Comparison of ENCODE assay signal across 5 worm cellular contexts in the genomic region with DNA sequence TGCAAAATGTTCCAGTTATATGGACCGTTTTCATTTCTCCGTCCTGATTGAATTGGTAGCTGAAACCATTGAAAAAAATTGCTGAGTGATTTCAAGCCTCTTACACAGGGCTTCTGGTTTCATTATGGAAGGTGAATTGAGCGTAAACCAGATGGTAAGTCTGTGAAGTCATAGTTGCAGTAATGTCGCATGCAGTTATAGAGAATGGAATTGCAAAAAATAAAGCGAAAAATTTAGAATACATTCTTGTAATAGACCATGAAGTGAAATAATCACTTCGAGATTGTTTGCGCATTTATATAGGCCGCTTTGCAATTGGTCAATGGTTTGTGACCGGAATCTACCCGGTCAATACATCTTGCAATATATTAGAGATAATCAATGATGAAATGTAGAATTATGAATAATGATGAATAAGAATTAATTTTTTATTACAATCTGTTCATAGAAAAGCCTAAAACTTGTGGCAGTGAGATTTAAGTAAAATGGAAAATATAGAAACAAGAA.
TF ChIP-seq lines count a peak whose summit lies in the region.

Gene F11E6.4, minus strand, starts transcription at position 259 of the 507 bp plus-strand sequence.

TF ChIP-seq in whole organism, L1 larva, 84 proteins besides CTCF, POLR2A, EP300 and RAD21:
- TF ChIP-seq dsc-1 (tag; optimal IDR thresholded peaks at IDR 0.05; lab: Kevin White, UChicago): no peak
- no peak for TF ChIP-seq ama-1 (optimal IDR thresholded peaks at IDR 0.05; lab: Kevin White, UChicago)
- peak; percentile 62 for TF ChIP-seq nhr-85 (tag; lab: Kevin White, UChicago)
- TF ChIP-seq nhr-237 (tag; optimal IDR thresholded peaks at IDR 0.05; lab: Kevin White, UChicago): no peak
- no peak for TF ChIP-seq unc-98 (GFP tag; IDR thresholded peaks at IDR 0.05; lab: Robert Waterston, UW)
- no peak for TF ChIP-seq lsy-2 (tag; optimal IDR thresholded peaks at IDR 0.05; lab: Kevin White, UChicago)
- TF ChIP-seq hpl-2 (GFP tag; optimal IDR thresholded peaks at IDR 0.05; lab: Kevin White, UChicago): no peak
- TF ChIP-seq aly-2 (tag; optimal IDR thresholded peaks at IDR 0.05; lab: Kevin White, UChicago): peak; percentile 17
- TF ChIP-seq F16B12.6 (tag; optimal IDR thresholded peaks at IDR 0.05; lab: Kevin White, UChicago): no peak
- no peak for TF ChIP-seq sox-4 (tag; optimal IDR thresholded peaks at IDR 0.05; lab: Kevin White, UChicago)
- no peak for TF ChIP-seq nhr-77 (tag; optimal IDR thresholded peaks at IDR 0.05; lab: Kevin White, UChicago)
- TF ChIP-seq mdl-1 (tag; optimal IDR thresholded peaks at IDR 0.05; lab: Kevin White, UChicago): no peak

TF ChIP-seq in whole organism, L2 larva, 48 proteins besides CTCF, POLR2A, EP300 and RAD21:
- TF ChIP-seq aly-2 (tag; optimal IDR thresholded peaks at IDR 0.05; lab: Kevin White, UChicago) (no peak), ZK546.5 (tag; optimal IDR thresholded peaks at IDR 0.05; lab: Kevin White, UChicago) (no peak), lin-13 (GFP tag; optimal IDR thresholded peaks at IDR 0.05; lab: Kevin White, UChicago) (peak; percentile 28), sma-9 (GFP tag; optimal IDR thresholded peaks at IDR 0.05; lab: Kevin White, UChicago) (no peak), sma-9 (tag; optimal IDR thresholded peaks at IDR 0.05; lab: Kevin White, UChicago) (no peak), mdl-1 (tag; optimal IDR thresholded peaks at IDR 0.05; lab: Kevin White, UChicago) (no peak), ztf-4 (tag; optimal IDR thresholded peaks at IDR 0.05; lab: Kevin White, UChicago) (peak; percentile 35), nhr-12 (tag; optimal IDR thresholded peaks at IDR 0.05; lab: Kevin White, UChicago) (no peak), nhr-237 (tag; optimal IDR thresholded peaks at IDR 0.05; lab: Kevin White, UChicago) (no peak), nhr-25 (tag; optimal IDR thresholded peaks at IDR 0.05; lab: Kevin White, UChicago) (peak; percentile 73), mbf-1 (tag; optimal IDR thresholded peaks at IDR 0.05; lab: Kevin White, UChicago) (no peak), ama-1 (optimal IDR thresholded peaks at IDR 0.05; lab: Kevin White, UChicago) (peak; percentile 21), sem-4 (tag; optimal IDR thresholded peaks at IDR 0.05; lab: Kevin White, UChicago) (no peak), nhr-23 (tag; optimal IDR thresholded peaks at IDR 0.05; lab: Kevin White, UChicago) (no peak), nhr-77 (tag; optimal IDR thresholded peaks at IDR 0.05; lab: Kevin White, UChicago) (no peak)
TF ChIP-seq in whole organism, L2 larva: peak in this region for 4.

TF ChIP-seq in whole organism, L3 larva, 47 proteins besides CTCF, POLR2A, EP300 and RAD21:
- TF ChIP-seq nhr-76 (tag; optimal IDR thresholded peaks at IDR 0.05; lab: Kevin White, UChicago) (peak; percentile 2), eor-1 (tag; optimal IDR thresholded peaks at IDR 0.05; lab: Kevin White, UChicago) (no peak), lin-39 (tag; optimal IDR thresholded peaks at IDR 0.05; lab: Kevin White, UChicago) (no peak), nfya-1 (tag; optimal IDR thresholded peaks at IDR 0.05; lab: Kevin White, UChicago; ENCODE audit: insufficient read depth) (no peak), pha-4 (tag; optimal IDR thresholded peaks at IDR 0.05; lab: Kevin White, UChicago) (no peak), aly-2 (tag; optimal IDR thresholded peaks at IDR 0.05; lab: Kevin White, UChicago) (no peak), ceh-28 (tag; optimal IDR thresholded peaks at IDR 0.05; lab: Kevin White, UChicago) (peak; percentile 36), ama-1 (optimal IDR thresholded peaks at IDR 0.05; lab: Kevin White, UChicago) (peak; percentile 62), jun-1 (tag; optimal IDR thresholded peaks at IDR 0.05; lab: Kevin White, UChicago) (no peak), nhr-25 (tag; optimal IDR thresholded peaks at IDR 0.05; lab: Kevin White, UChicago) (peak; percentile 63), nhr-12 (tag; optimal IDR thresholded peaks at IDR 0.05; lab: Kevin White, UChicago) (no peak)

TF ChIP-seq in whole organism, L4 larva, 104 proteins besides CTCF, POLR2A, EP300 and RAD21:
- TF ChIP-seq gei-8 (GFP tag; optimal IDR thresholded peaks at IDR 0.05; lab: Kevin White, UChicago) (peak; percentile 27), zfp-3 (GFP tag; conservative IDR thresholded peaks at IDR 0.05; lab: Robert Waterston, UW) (peak; percentile 93), fkh-10 (GFP tag; optimal IDR thresholded peaks at IDR 0.05; lab: Kevin White, UChicago) (no peak), ama-1 (optimal IDR thresholded peaks at IDR 0.05; lab: Kevin White, UChicago) (peak; percentile 51), Y105C5A.15 (GFP tag; IDR thresholded peaks at IDR 0.05; lab: Robert Waterston, UW) (0 out of 2 replicates have a peak, but pooled peaks have one; percentile 52), lin-1 (GFP tag; IDR thresholded peaks at IDR 0.05; lab: Robert Waterston, UW) (no peak), ceh-28 (tag; optimal IDR thresholded peaks at IDR 0.05; lab: Kevin White, UChicago) (no peak), dve-1 (tag; optimal IDR thresholded peaks at IDR 0.05; lab: Kevin White, UChicago; ENCODE audit: insufficient read depth) (peak; percentile 32), unc-62 (GFP tag; optimal IDR thresholded peaks at IDR 0.05 in 1 of 2; lab: Kevin White, UChicago) (peak in 1 of 2 experiments; percentile 4), unc-62 (tag; optimal IDR thresholded peaks at IDR 0.05; lab: Kevin White, UChicago) (no peak), mep-1 (tag; optimal IDR thresholded peaks at IDR 0.05; lab: Kevin White, UChicago) (peak; percentile 57), duxl-1 (tag; optimal IDR thresholded peaks at IDR 0.05; lab: Kevin White, UChicago; ENCODE audit: poor library complexity) (no peak), daf-16 (GFP tag; optimal IDR thresholded peaks at IDR 0.05; lab: Kevin White, UChicago) (no peak), daf-16 (tag; optimal IDR thresholded peaks at IDR 0.05; lab: Kevin White, UChicago) (no peak), nhr-25 (tag; optimal IDR thresholded peaks at IDR 0.05; lab: Kevin White, UChicago; ENCODE audit: borderline replicate concordance, insufficient read depth) (peak; percentile 89), madf-9 (GFP tag; conservative IDR thresholded peaks at IDR 0.05; lab: Robert Waterston, UW) (peak; percentile 39), aha-1 (tag; lab: Kevin White, UChicago) (peak; percentile 67), lin-39 (tag; optimal IDR thresholded peaks at IDR 0.05; lab: Kevin White, UChicago) (no peak), madf-5 (GFP tag; IDR thresholded peaks at IDR 0.05; lab: Robert Waterston, UW) (no peak), lim-7 (GFP tag; IDR thresholded peaks at IDR 0.05; lab: Robert Waterston, UW) (no peak), lsy-2 (tag; optimal IDR thresholded peaks at IDR 0.05; lab: Kevin White, UChicago) (peak in 1 of 2 experiments; percentile 21), ceh-20 (GFP tag; IDR thresholded peaks at IDR 0.05; lab: Robert Waterston, UW) (no peak), tra-1 (GFP tag; IDR thresholded peaks at IDR 0.05; lab: Robert Waterston, UW) (peak; percentile 33; the same call in 1 of the 2 replicates), Y75B8A.6 (GFP tag; IDR thresholded peaks at IDR 0.05; lab: Robert Waterston, UW) (0 out of 2 replicates have a peak, but pooled peaks have one; percentile 29), T20F7.1 (GFP tag; optimal IDR thresholded peaks at IDR 0.05; lab: Kevin White, UChicago) (peak; percentile 43), dmd-8 (GFP tag; IDR thresholded peaks at IDR 0.05; lab: Robert Waterston, UW) (no peak)

TF ChIP-seq in whole organism, young adult, 124 proteins besides CTCF, POLR2A, EP300 and RAD21:
- TF ChIP-seq gei-17 (GFP tag; optimal IDR thresholded peaks at IDR 0.05; lab: Kevin White, UChicago) (peak; percentile 7), ama-1 (optimal IDR thresholded peaks at IDR 0.05; lab: Kevin White, UChicago) (peak; percentile 35), ama-1 (GFP tag; optimal IDR thresholded peaks at IDR 0.05; lab: Kevin White, UChicago) (no peak), nfyb-1 (GFP tag; IDR thresholded peaks at IDR 0.05; lab: Robert Waterston, UW) (peak; percentile 37; the same call in 1 of the 2 replicates), ZK185.1 (tag; optimal IDR thresholded peaks at IDR 0.05; lab: Kevin White, UChicago; ENCODE audit: poor library complexity, severe bottlenecking) (peak; percentile 0), nfya-2 (GFP tag; IDR thresholded peaks at IDR 0.05; lab: Robert Waterston, UW) (no peak), aptf-2 (GFP tag; conservative IDR thresholded peaks at IDR 0.05; lab: Robert Waterston, UW) (no peak), nhr-80 (tag; optimal IDR thresholded peaks at IDR 0.05; lab: Kevin White, UChicago) (no peak), mes-4 (tag; optimal IDR thresholded peaks at IDR 0.05; lab: Kevin White, UChicago) (no peak), B0035.1 (tag; optimal IDR thresholded peaks at IDR 0.05; lab: Kevin White, UChicago) (peak; percentile 11), fkh-3 (tag; optimal IDR thresholded peaks at IDR 0.05; lab: Kevin White, UChicago) (no peak)
